Worm (Caenorhabditis elegans) whole organism, young adult: ENCODE measurements around the gene W02H3.3.

Experiments used
- B0261.1 ChIP-seq: sonication (generic microtip); optimal IDR thresholded peaks from 2 replicates; lab custom pipeline; 2016; ENCODE audit warnings: mild to moderate bottlenecking, missing genetic modification characterization, moderate library complexity, missing compliant biosample characterization
- F22D6.2 ChIP-seq: sonication (generic microtip); optimal IDR thresholded peaks from 2 replicates; lab custom pipeline; 2016; ENCODE audit warnings: mild to moderate bottlenecking, missing genetic modification characterization, missing compliant biosample characterization
- F33H1.4 ChIP-seq: fragments of 200-800 bp; sonication (Bioruptor generic); IDR thresholded peaks from 2 replicates; pipeline ENCODE4 v1.3.6; 2022; ENCODE audit warnings: missing genetic modification reagents, missing genetic modification characterization, missing compliant biosample characterization
- F57C9.4 ChIP-seq: sonication (generic microtip); optimal IDR thresholded peaks from 2 replicates; lab custom pipeline; 2017; ENCODE audit warnings: mild to moderate bottlenecking, missing genetic modification characterization, missing compliant biosample characterization
- T07F8.4 ChIP-seq: sonication (generic microtip); optimal IDR thresholded peaks from 2 replicates; lab custom pipeline; 2016; ENCODE audit warnings: mild to moderate bottlenecking, missing genetic modification characterization, moderate library complexity, missing compliant biosample characterization
- Y53G8AR.9 ChIP-seq: fragments of 200-800 bp; sonication (Bioruptor generic); conservative IDR thresholded peaks from 2 replicates; pipeline ENCODE4 v1.3.6; 2022; ENCODE audit warnings: missing genetic modification reagents, missing genetic modification characterization, missing compliant biosample characterization
- Y79H2A.3 ChIP-seq: fragments of 200-800 bp; sonication (Bioruptor generic); conservative IDR thresholded peaks from 2 replicates; pipeline ENCODE4 v1.3.6; 2022; ENCODE audit warnings: missing genetic modification reagents, missing genetic modification characterization, missing compliant biosample characterization
- akir-1 ChIP-seq: fragments of 200-800 bp; sonication (Bioruptor generic); optimal IDR thresholded peaks from 2 replicates; lab custom pipeline; 2018; ENCODE audit warnings: mild to moderate bottlenecking, missing genetic modification characterization, moderate library complexity, missing compliant biosample characterization
- atf-7 ChIP-seq: sonication (generic microtip); optimal IDR thresholded peaks from 2 replicates; lab custom pipeline; 2017; ENCODE audit warnings: mild to moderate bottlenecking, missing genetic modification characterization, missing compliant biosample characterization
- attf-3 ChIP-seq: fragments of 200-800 bp; sonication (Bioruptor generic); conservative IDR thresholded peaks from 2 replicates; pipeline ENCODE4 v1.3.6; 2022; ENCODE audit warnings: missing genetic modification reagents, missing genetic modification characterization, missing compliant biosample characterization
- cebp-1 ChIP-seq, 2 experiments: fragments of 200-800 bp in 1 of 2; sonication (Bioruptor generic) in 1 of 2; sonication (generic microtip) in 1 of 2; IDR thresholded peaks in 1 of 2; optimal IDR thresholded peaks in 1 of 2; 2 replicates each; pipeline versions ENCODE4 v1.3.6 to Lab custom; 2017 to 2022; ENCODE audit warnings: missing compliant biosample characterization in 2 of 2, missing genetic modification characterization in 2 of 2, mild to moderate bottlenecking in 1 of 2, missing genetic modification reagents in 1 of 2, moderate library complexity in 1 of 2
- ceh-40 ChIP-seq: fragments of 200-800 bp; sonication (Bioruptor generic); IDR thresholded peaks from 2 replicates; pipeline ENCODE4 v1.3.6; 2022; ENCODE audit warnings: missing genetic modification characterization, missing compliant biosample characterization
- ceh-91 ChIP-seq: fragments of 200-800 bp; sonication (Bioruptor generic); IDR thresholded peaks from 2 replicates; pipeline ENCODE4 v1.3.6; 2022; ENCODE audit warnings: missing genetic modification reagents, missing genetic modification characterization, missing compliant biosample characterization
- chd-7 ChIP-seq: sonication (generic microtip); optimal IDR thresholded peaks from 2 replicates; lab custom pipeline; 2016; ENCODE audit warnings: mild to moderate bottlenecking, missing genetic modification characterization, moderate library complexity, missing compliant biosample characterization
- efl-1 ChIP-seq: fragments of 150-350 bp; optimal IDR thresholded peaks from 2 replicates; lab custom pipeline; 2014; ENCODE audit warnings: missing biosample characterization, missing genetic modification reagents, missing genetic modification characterization
- egrh-3 ChIP-seq: fragments of 200-800 bp; sonication (Bioruptor generic); IDR thresholded peaks from 2 replicates; pipeline ENCODE4 v1.3.6; 2022; ENCODE audit warnings: missing genetic modification reagents, missing genetic modification characterization, missing compliant biosample characterization
- ets-4 ChIP-seq: fragments of 200-800 bp; sonication (Bioruptor generic); optimal IDR thresholded peaks from 2 replicates; lab custom pipeline; 2018; ENCODE audit warnings: mild to moderate bottlenecking, missing genetic modification characterization, missing compliant biosample characterization
- fkh-3 ChIP-seq: sonication (generic microtip); optimal IDR thresholded peaks from 2 replicates; lab custom pipeline; 2016; ENCODE audit warnings: mild to moderate bottlenecking, missing genetic modification characterization, missing compliant biosample characterization
- him-1 ChIP-seq: sonication (generic microtip); optimal IDR thresholded peaks from 2 replicates; lab custom pipeline; 2016; ENCODE audit warnings: missing genotype, missing genetic modification reagents, missing genetic modification characterization, missing compliant biosample characterization
- hsf-1 ChIP-seq: fragments of 200-800 bp; sonication (Bioruptor generic); IDR thresholded peaks from 2 replicates; pipeline ENCODE4 v1.3.6; 2022; ENCODE audit warnings: missing genetic modification reagents, missing genetic modification characterization, missing compliant biosample characterization
- lag-1 ChIP-seq: fragments of 200-800 bp; sonication (Bioruptor generic); IDR thresholded peaks from 2 replicates; pipeline ENCODE4 v1.3.6; 2022; ENCODE audit warnings: missing genetic modification reagents, missing genetic modification characterization, missing compliant biosample characterization
- let-526 ChIP-seq: fragments of 200-800 bp; sonication (Bioruptor generic); IDR thresholded peaks from 2 replicates; pipeline ENCODE4 v1.3.6; 2022; ENCODE audit warnings: missing genetic modification reagents, missing genetic modification characterization, missing compliant biosample characterization
- madf-6 ChIP-seq: fragments of 200-800 bp; sonication (Bioruptor generic); IDR thresholded peaks from 2 replicates; pipeline ENCODE4 v1.3.6; 2022; ENCODE audit warnings: missing genetic modification reagents, missing genetic modification characterization, missing compliant biosample characterization
- nfyb-1 ChIP-seq: fragments of 200-800 bp; sonication (Bioruptor generic); IDR thresholded peaks from 2 replicates; pipeline ENCODE4 v1.3.6; 2022; ENCODE audit warnings: missing genetic modification reagents, missing genetic modification characterization, missing compliant biosample characterization
- nhr-80 ChIP-seq: sonication (generic microtip); optimal IDR thresholded peaks from 2 replicates; lab custom pipeline; 2016; ENCODE audit warnings: missing genetic modification characterization, missing compliant biosample characterization
- repo-1 ChIP-seq: sonication (generic microtip); optimal IDR thresholded peaks from 2 replicates; lab custom pipeline; 2017; ENCODE audit warnings: mild to moderate bottlenecking, missing genetic modification characterization, missing compliant biosample characterization
- sea-2 ChIP-seq: fragments of 200-800 bp; sonication (Bioruptor generic); IDR thresholded peaks from 2 replicates; pipeline ENCODE4 v1.3.6; 2022; ENCODE audit warnings: missing genetic modification characterization, missing compliant biosample characterization
- snpc-1.3 ChIP-seq: sonication (generic microtip); optimal IDR thresholded peaks from 2 replicates; lab custom pipeline; 2017; ENCODE audit warnings: missing genetic modification characterization, mild to moderate bottlenecking, missing compliant biosample characterization, antibody characterized with exemption, moderate library complexity, missing genotype, missing genetic modification reagents; ENCODE audit not compliant: insufficient read depth
- tbx-9 ChIP-seq: sonication (generic microtip); optimal IDR thresholded peaks from 2 replicates; lab custom pipeline; 2016; ENCODE audit warnings: borderline replicate concordance, missing genetic modification characterization, inconsistent platforms, missing compliant biosample characterization
- tlf-1 ChIP-seq: fragments of 200-800 bp; sonication (Bioruptor generic); optimal IDR thresholded peaks from 2 replicates; lab custom pipeline; 2018; ENCODE audit warnings: mild to moderate bottlenecking, missing genetic modification characterization, missing compliant biosample characterization
- xnd-1 ChIP-seq: sonication (generic microtip); optimal IDR thresholded peaks from 2 replicates; lab custom pipeline; 2016; ENCODE audit warnings: missing genotype, missing genetic modification reagents, missing genetic modification characterization, missing compliant biosample characterization
- zfh-2 ChIP-seq: fragments of 200-800 bp; sonication (Bioruptor generic); conservative IDR thresholded peaks from 2 replicates; pipeline ENCODE4 v1.3.6; 2022; ENCODE audit warnings: missing genetic modification reagents, missing genetic modification characterization, missing compliant biosample characterization
- zim-3 ChIP-seq: sonication (generic microtip); optimal IDR thresholded peaks from 2 replicates; lab custom pipeline; 2017; ENCODE audit warnings: mild to moderate bottlenecking, missing genetic modification characterization, moderate library complexity, missing compliant biosample characterization
- ztf-18 ChIP-seq: sonication (generic microtip); optimal IDR thresholded peaks from 2 replicates; lab custom pipeline; 2016; ENCODE audit warnings: missing genotype, mild to moderate bottlenecking, missing genetic modification characterization, missing compliant biosample characterization
- ztf-25 ChIP-seq: fragments of 200-800 bp; sonication (Bioruptor generic); IDR thresholded peaks from 2 replicates; pipeline ENCODE4 v1.3.6; 2022; ENCODE audit warnings: missing genetic modification reagents, missing genetic modification characterization, missing compliant biosample characterization

Gene W02H3.3

ce11 chrX:11122412-11122811 lies 24.4 kb upstream of the W02H3.3 start:
- TF ChIP-seq ets-4 (no peak), zfh-2 (GFP tag; lab: Robert Waterston, UW) (no peak), efl-1 (GFP tag; lab: Kevin White, UChicago) (no peak), ceh-91 (GFP tag; lab: Robert Waterston, UW) (no peak), snpc-1.3 (tag; lab: Kevin White, UChicago) (no peak), chd-7 (tag; lab: Kevin White, UChicago) (no peak), atf-7 (tag; lab: Kevin White, UChicago) (no peak), Y53G8AR.9 (GFP tag; lab: Robert Waterston, UW) (no peak), tlf-1 (GFP tag; lab: Kevin White, UChicago) (no peak), ztf-25 (GFP tag; lab: Robert Waterston, UW) (no peak), xnd-1 (tag; lab: Kevin White, UChicago) (no peak)

DNA sequence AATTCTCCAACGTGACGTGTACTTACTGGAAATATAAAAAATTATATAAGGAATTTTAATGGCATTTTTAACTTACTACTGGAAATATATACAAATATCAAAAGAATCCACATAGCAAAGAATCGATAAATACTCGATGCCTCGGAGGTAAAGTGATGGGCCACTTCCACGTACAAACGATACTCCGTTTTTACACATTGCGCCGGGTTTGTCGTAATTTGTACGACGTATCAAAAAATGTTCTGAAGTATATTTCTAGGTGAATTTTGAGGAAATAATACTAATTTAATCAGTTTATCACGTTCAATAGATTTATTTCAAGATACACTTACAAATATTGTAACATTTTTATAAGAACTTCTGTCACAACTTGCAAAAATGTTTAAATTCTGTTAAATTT lies 22.8 kb upstream of the W02H3.3 start, which contains the start of gene R08B4.3:
TSS of gene R08B4.3 (minus strand) at position 198 of the 400 bp plus-strand sequence.
- TF ChIP-seq egrh-3 (GFP tag; lab: Robert Waterston, UW): no peak
- peak; percentile 70 for TF ChIP-seq attf-3 (GFP tag; lab: Robert Waterston, UW)
- TF ChIP-seq sea-2 (GFP tag; lab: Robert Waterston, UW): no peak
- TF ChIP-seq, all 124 proteins: peak for 1

DNA sequence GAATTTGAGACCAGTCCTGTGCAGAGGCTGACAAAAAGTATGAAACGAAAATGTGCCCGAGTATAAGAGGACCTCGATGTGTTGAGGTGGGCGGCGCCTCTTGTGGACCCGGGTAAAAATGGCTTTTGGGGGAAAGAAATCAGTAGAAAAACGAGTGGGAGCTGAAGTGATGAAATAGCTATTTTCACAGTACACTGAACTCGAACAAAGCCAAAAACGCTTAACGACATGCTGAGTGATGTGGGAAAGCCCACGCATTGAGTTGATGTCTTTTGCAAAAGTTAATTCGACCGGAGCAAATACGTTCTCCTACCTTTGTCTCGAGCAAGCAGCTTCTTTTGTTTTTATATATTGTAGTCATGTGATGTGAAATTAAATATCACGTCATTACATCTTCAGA lies 18.7 kb upstream of the W02H3.3 start, which contains the start of gene nlp-66:
TSS of gene nlp-66 (minus strand) at position 101 of the 400 bp plus-strand sequence.
- TF ChIP-seq lag-1 (GFP tag; lab: Robert Waterston, UW) (no peak), sea-2 (GFP tag; lab: Robert Waterston, UW) (no peak), ztf-18 (tag; lab: Kevin White, UChicago) (no peak)
- TF ChIP-seq, all 124 proteins: peak for 0

ce11 chrX:11114420-11114819 lies 16.4 kb upstream of the W02H3.3 start:
- no peak for TF ChIP-seq nhr-80 (tag; lab: Kevin White, UChicago)
- peak; percentile 90 for TF ChIP-seq zfh-2 (GFP tag; lab: Robert Waterston, UW)
- no peak for TF ChIP-seq F57C9.4 (tag; lab: Kevin White, UChicago)
- no peak for TF ChIP-seq F33H1.4 (GFP tag; lab: Robert Waterston, UW)
- TF ChIP-seq ceh-40 (GFP tag; lab: Robert Waterston, UW): no peak
- peak; percentile 20 for TF ChIP-seq fkh-3 (tag; lab: Kevin White, UChicago)
- no peak for TF ChIP-seq let-526 (GFP tag; lab: Robert Waterston, UW)
- TF ChIP-seq Y79H2A.3 (GFP tag; lab: Robert Waterston, UW): no peak
- no peak for TF ChIP-seq madf-6 (GFP tag; lab: Robert Waterston, UW)
- TF ChIP-seq akir-1 (GFP tag; lab: Kevin White, UChicago): no peak
- no peak for TF ChIP-seq nfyb-1 (GFP tag; lab: Robert Waterston, UW)
- TF ChIP-seq tbx-9: no peak
- TF ChIP-seq zim-3 (tag; lab: Kevin White, UChicago): no peak
- TF ChIP-seq T07F8.4 (tag; lab: Kevin White, UChicago): no peak
- TF ChIP-seq cebp-1 (GFP tag; IDR thresholded peaks at IDR 0.05; lab: Robert Waterston, UW): no peak
- TF ChIP-seq cebp-1 (tag; optimal IDR thresholded peaks at IDR 0.05; lab: Kevin White, UChicago): no peak
- TF ChIP-seq him-1 (tag; lab: Kevin White, UChicago): no peak
- no peak for TF ChIP-seq hsf-1
- peak; percentile 95 for TF ChIP-seq egrh-3 (GFP tag; lab: Robert Waterston, UW)
- no peak for TF ChIP-seq B0261.1
- no peak for TF ChIP-seq repo-1 (tag; lab: Kevin White, UChicago)
- no peak for TF ChIP-seq F22D6.2 (tag; lab: Kevin White, UChicago)
